Worm (Caenorhabditis elegans) whole organism, midembryonic: ENCODE measurements around the gene C04E6.7.
A peak's percentile ranks its signal among the peaks of the same experiment; 100 is the strongest.

Experiments used
- T22C8.4 ChIP-seq: fragments of 200-800 bp; sonication (Bioruptor generic); IDR thresholded peaks from 2 replicates; pipeline ENCODE4 v1.3.6; 2022; ENCODE audit warnings: missing genetic modification characterization, missing compliant biosample characterization
- cog-1 ChIP-seq: sonication (generic microtip); optimal IDR thresholded peaks from 2 replicates; lab custom pipeline; 2016; ENCODE audit warnings: missing genetic modification characterization, missing compliant biosample characterization
- flt-1 ChIP-seq: fragments of 200-800 bp; sonication (Bioruptor generic); IDR thresholded peaks from 2 replicates; pipeline ENCODE4 v1.3.6; 2022; ENCODE audit warnings: missing genetic modification characterization, missing compliant biosample characterization
- klf-2 ChIP-seq: fragments of 200-800 bp; sonication (Bioruptor generic); conservative IDR thresholded peaks from 2 replicates; pipeline ENCODE4 v1.3.6; 2022; ENCODE audit warnings: missing genetic modification reagents, missing genetic modification characterization, missing compliant biosample characterization
- med-1 ChIP-seq: sonication (generic microtip); optimal IDR thresholded peaks from 2 replicates; lab custom pipeline; 2017; ENCODE audit warnings: missing genetic modification characterization, mild to moderate bottlenecking, missing compliant biosample characterization, antibody characterized with exemption, missing genetic modification reagents; ENCODE audit not compliant: insufficient read depth
- tab-1 ChIP-seq: fragments of 200-800 bp; sonication (Bioruptor generic); IDR thresholded peaks from 2 replicates; pipeline ENCODE4 v1.3.6; 2022; ENCODE audit warnings: missing genetic modification characterization, missing compliant biosample characterization
- ztf-23 ChIP-seq: fragments of 200-800 bp; sonication (Bioruptor generic); IDR thresholded peaks from 2 replicates; pipeline ENCODE4 v1.3.6; 2022; ENCODE audit warnings: missing genetic modification reagents, missing genetic modification characterization, missing compliant biosample characterization
- ztf-29 ChIP-seq: fragments of 200-800 bp; sonication (Bioruptor generic); IDR thresholded peaks from 2 replicates; pipeline ENCODE4 v1.3.6; 2022; ENCODE audit warnings: missing genetic modification reagents, missing genetic modification characterization, missing compliant biosample characterization

- TF ChIP-seq ztf-23 (GFP tag; lab: Robert Waterston, UW), result peak; percentile 72; the same call in 1 of the 2 replicates
- no peak for TF ChIP-seq tab-1 (GFP tag; lab: Robert Waterston, UW)
- peak; percentile 79 for TF ChIP-seq flt-1
- no peak for TF ChIP-seq ztf-29 (GFP tag; lab: Robert Waterston, UW)
- TF ChIP-seq klf-2 (GFP tag; lab: Robert Waterston, UW), result 0 out of 2 replicates have a peak, but pooled peaks have one; percentile 49
- TF ChIP-seq med-1 (GFP tag; lab: Kevin White, UChicago), result no peak
- peak; percentile 47 for TF ChIP-seq cog-1 (tag; lab: Kevin White, UChicago)
- TF ChIP-seq T22C8.4, result no peak
Measured at ce11 chrV:5917707-5918106, 24.6 kb downstream of the C04E6.7 start, which contains the start of gene lrpr-1.
